Worm (Caenorhabditis elegans) whole organism, early embryonic: Measurements from ENCODE around the gene lin-12.

Experiments
- ama-1 ChIP-seq: fragments of 150-350 bp; optimal IDR thresholded peaks from 2 replicates; lab custom pipeline; 2014
- ceh-36 ChIP-seq: sonication (generic microtip); optimal IDR thresholded peaks from 2 replicates; lab custom pipeline; 2016; ENCODE audit warnings: missing genetic modification characterization, inconsistent platforms, missing compliant biosample characterization
- scrt-1 ChIP-seq: fragments of 200-800 bp; sonication (Bioruptor generic); IDR thresholded peaks from 2 replicates; pipeline ENCODE4 v1.3.6; 2022; ENCODE audit warnings: missing genetic modification characterization, missing compliant biosample characterization
- tbx-11 ChIP-seq: fragments of 200-800 bp; sonication (Bioruptor generic); IDR thresholded peaks from 2 replicates; pipeline ENCODE4 v1.3.6; 2022; ENCODE audit warnings: missing genetic modification characterization, missing compliant biosample characterization

ce11 chrIII:9043200-9043599 is 28.1 kb downstream of the lin-12 start, which contains the start of gene nac-2:
- TF ChIP-seq scrt-1 (GFP tag; lab: Robert Waterston, UW), result no peak
- TF ChIP-seq ama-1, result no peak
- no peak for TF ChIP-seq tbx-11 (GFP tag; lab: Robert Waterston, UW)
- TF ChIP-seq ceh-36, result no peak
